Worm (Caenorhabditis elegans): ENCODE data around the gene nipi-3.

DNA sequence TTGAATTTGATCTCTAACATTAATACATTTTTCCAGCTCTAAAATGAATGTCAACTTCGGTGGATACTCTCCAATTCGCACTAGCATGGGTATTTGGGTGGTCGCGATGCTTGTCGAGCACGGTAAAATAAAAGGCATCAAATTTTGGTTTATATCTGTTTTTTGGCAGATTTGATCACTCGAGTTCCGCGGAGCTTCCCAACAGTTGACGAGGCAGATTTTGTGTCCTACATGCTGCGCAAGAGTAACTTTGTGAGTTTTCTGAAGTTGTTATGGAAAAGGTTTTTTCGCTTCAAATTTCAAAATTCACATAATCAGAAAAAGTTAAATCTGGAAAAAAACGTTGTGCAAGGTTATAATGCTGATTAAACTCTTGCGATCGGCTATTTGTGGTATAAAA, 33.6 kb downstream of the nipi-3 start:
- TF ChIP-seq ztf-11 (tag; optimal IDR thresholded peaks at IDR 0.05): no peak
- TF ChIP-seq nhr-12 (tag; optimal IDR thresholded peaks at IDR 0.05): no peak
- TF ChIP-seq nhr-237 (tag; optimal IDR thresholded peaks at IDR 0.05): no peak
- TF ChIP-seq lsy-2 (tag; optimal IDR thresholded peaks at IDR 0.05): no peak
- no peak for TF ChIP-seq blmp-1 (tag; optimal IDR thresholded peaks at IDR 0.05)
- TF ChIP-seq nhr-76 (tag; optimal IDR thresholded peaks at IDR 0.05): no peak
- no peak for TF ChIP-seq sptf-1 (tag; optimal IDR thresholded peaks at IDR 0.05)
- no peak for TF ChIP-seq snpc-4 (tag; optimal IDR thresholded peaks at IDR 0.05)
- TF ChIP-seq hlh-1 (tag; optimal IDR thresholded peaks at IDR 0.05): no peak

Measured in whole organism, mixed stage, embryonic.